Worm (Caenorhabditis elegans) whole organism, early embryonic: Measurements from ENCODE around the gene F41G3.5.
A peak's percentile ranks its signal among the peaks of the same experiment; 100 is the strongest.
"Not testable (repeated sequence)": the region's sequence is repeated elsewhere in the genome, so short reads cannot be mapped to it uniquely, and the experiment has no call there.

Source experiments
- B0310.2 ChIP-seq: sonication (generic microtip); optimal IDR thresholded peaks from 2 replicates; lab custom pipeline; 2016; ENCODE audit warnings: mild to moderate bottlenecking, missing genetic modification characterization, missing compliant biosample characterization
- F13C5.2 ChIP-seq: sonication (generic microtip); optimal IDR thresholded peaks from 2 replicates; lab custom pipeline; 2017; ENCODE audit warnings: mild to moderate bottlenecking, missing genetic modification characterization, inconsistent platforms, missing compliant biosample characterization
- aly-1 ChIP-seq: sonication (generic microtip); optimal IDR thresholded peaks from 2 replicates; lab custom pipeline; 2016; ENCODE audit warnings: missing genetic modification characterization, missing compliant biosample characterization
- ama-1 ChIP-seq: fragments of 150-350 bp; optimal IDR thresholded peaks from 2 replicates; lab custom pipeline; 2014
- ceh-13 ChIP-seq: fragments of 200-800 bp; sonication (Bioruptor generic); optimal IDR thresholded peaks from 2 replicates; lab custom pipeline; 2018; ENCODE audit warnings: mild to moderate bottlenecking, missing genetic modification characterization, missing compliant biosample characterization
- ceh-36 ChIP-seq: sonication (generic microtip); optimal IDR thresholded peaks from 2 replicates; lab custom pipeline; 2016; ENCODE audit warnings: missing genetic modification characterization, inconsistent platforms, missing compliant biosample characterization
- ets-7 ChIP-seq: sonication (generic microtip); optimal IDR thresholded peaks from 2 replicates; lab custom pipeline; 2016; ENCODE audit warnings: missing genotype, missing genetic modification characterization, missing compliant biosample characterization
- flt-1 ChIP-seq: fragments of 200-800 bp; sonication (Bioruptor generic); IDR thresholded peaks from 2 replicates; pipeline ENCODE4 v1.3.6; 2022; ENCODE audit warnings: missing genetic modification characterization, missing compliant biosample characterization
- hmbx-1 ChIP-seq: sonication (generic microtip); optimal IDR thresholded peaks from 2 replicates; lab custom pipeline; 2016; ENCODE audit warnings: mild to moderate bottlenecking, missing genetic modification characterization, missing compliant biosample characterization
- hmg-4 ChIP-seq: fragments of 200-800 bp; sonication (Bioruptor generic); optimal IDR thresholded peaks from 2 replicates; lab custom pipeline; 2018; ENCODE audit warnings: mild to moderate bottlenecking, missing genetic modification characterization, missing compliant biosample characterization
- hnd-1 ChIP-seq: sonication (generic microtip); optimal IDR thresholded peaks from 2 replicates; lab custom pipeline; 2016; ENCODE audit warnings: missing genetic modification characterization, missing compliant biosample characterization
- pes-1 ChIP-seq: fragments of 200-800 bp; sonication (Bioruptor generic); IDR thresholded peaks from 2 replicates; pipeline ENCODE4 v1.3.6; 2022; ENCODE audit warnings: missing genetic modification reagents, missing genetic modification characterization, missing compliant biosample characterization
- scrt-1 ChIP-seq: fragments of 200-800 bp; sonication (Bioruptor generic); IDR thresholded peaks from 2 replicates; pipeline ENCODE4 v1.3.6; 2022; ENCODE audit warnings: missing genetic modification characterization, missing compliant biosample characterization
- sea-1 ChIP-seq: fragments of 200-800 bp; sonication (Bioruptor generic); conservative IDR thresholded peaks from 2 replicates; pipeline ENCODE4 v1.3.6; 2022; ENCODE audit warnings: missing genetic modification characterization, missing compliant biosample characterization
- tbx-11 ChIP-seq: fragments of 200-800 bp; sonication (Bioruptor generic); IDR thresholded peaks from 2 replicates; pipeline ENCODE4 v1.3.6; 2022; ENCODE audit warnings: missing genetic modification characterization, missing compliant biosample characterization
- tbx-37 ChIP-seq: fragments of 200-800 bp; sonication (Bioruptor generic); conservative IDR thresholded peaks from 2 replicates; pipeline ENCODE4 v1.3.6; 2022; ENCODE audit warnings: missing genetic modification reagents, missing genetic modification characterization, missing compliant biosample characterization
- tra-4 ChIP-seq: sonication (generic microtip); optimal IDR thresholded peaks from 2 replicates; lab custom pipeline; 2017; ENCODE audit warnings: missing genetic modification characterization, missing compliant biosample characterization

The F41G3.5 gene

ce11 chrII:6772482-6772881 lies 26.0 kb downstream of the F41G3.5 start:
- no peak for TF ChIP-seq ceh-36 (tag; lab: Kevin White, UChicago)
- no peak for TF ChIP-seq B0310.2 (tag; lab: Kevin White, UChicago)
- no peak for TF ChIP-seq sea-1
- TF ChIP-seq ets-7 (tag; lab: Kevin White, UChicago), result no peak
- TF ChIP-seq aly-1, result no peak
- no peak for TF ChIP-seq ama-1
- TF ChIP-seq pes-1, result no peak

- TF ChIP-seq tra-4; flt-1 (GFP tag; lab: Robert Waterston, UW); hmbx-1 (tag; lab: Kevin White, UChicago): not testable (repeated sequence)
Measured at ce11 chrII:6775076-6775475, 28.6 kb downstream of the F41G3.5 start, which contains the start of gene agr-1. Gene agr-1, minus strand, starts transcription at chrII:6775176.

- TF ChIP-seq hmg-4 (GFP tag; lab: Kevin White, UChicago) (peak; percentile 35), ceh-36 (tag; lab: Kevin White, UChicago) (no peak), tbx-37 (GFP tag; lab: Robert Waterston, UW) (peak; percentile 75)
Measured at ce11 chrII:6776418-6777034, 30.0 kb downstream of the F41G3.5 start, which contains the start of gene ssup-72. Gene ssup-72, plus strand, starts transcription at chrII:6776598.

- TF ChIP-seq hmg-4 (GFP tag; lab: Kevin White, UChicago) (no peak), ceh-13 (GFP tag; lab: Kevin White, UChicago) (no peak), F13C5.2 (tag; lab: Kevin White, UChicago) (no peak), ceh-36 (tag; lab: Kevin White, UChicago) (no peak), pes-1 (no peak), sea-1 (no peak), tbx-37 (GFP tag; lab: Robert Waterston, UW) (no peak), B0310.2 (tag; lab: Kevin White, UChicago) (no peak), tbx-11 (GFP tag; lab: Robert Waterston, UW) (no peak)
Measured at ce11 chrII:6779104-6779503, 32.6 kb downstream of the F41G3.5 start, which contains the start of gene T13C2.7. Gene T13C2.7, plus strand, starts transcription at chrII:6779404.

ce11 chrII:6781231-6781630 lies 34.7 kb downstream of the F41G3.5 start:
- no peak for TF ChIP-seq hmg-4 (GFP tag; lab: Kevin White, UChicago)
- TF ChIP-seq hmbx-1 (tag; lab: Kevin White, UChicago), result no peak
- no peak for TF ChIP-seq pes-1
- TF ChIP-seq tra-4, result no peak
- TF ChIP-seq sea-1, result no peak
- no peak for TF ChIP-seq B0310.2 (tag; lab: Kevin White, UChicago)
- no peak for TF ChIP-seq hnd-1 (tag; lab: Kevin White, UChicago)
- TF ChIP-seq tbx-37 (GFP tag; lab: Robert Waterston, UW), result no peak

- TF ChIP-seq tbx-11 (GFP tag; lab: Robert Waterston, UW), result no peak
- TF ChIP-seq hmbx-1 (tag; lab: Kevin White, UChicago), result no peak
- TF ChIP-seq ama-1, result no peak
- TF ChIP-seq ceh-36 (tag; lab: Kevin White, UChicago), result no peak
- TF ChIP-seq F13C5.2 (tag; lab: Kevin White, UChicago), result no peak
- TF ChIP-seq pes-1, result no peak
- no peak for TF ChIP-seq ceh-13 (GFP tag; lab: Kevin White, UChicago)
- no peak for TF ChIP-seq sea-1
- no peak for TF ChIP-seq scrt-1 (GFP tag; lab: Robert Waterston, UW)
- no peak for TF ChIP-seq hnd-1 (tag; lab: Kevin White, UChicago)
- TF ChIP-seq tbx-37 (GFP tag; lab: Robert Waterston, UW), result no peak
- no peak for TF ChIP-seq tra-4
- TF ChIP-seq aly-1, result no peak
- TF ChIP-seq ets-7 (tag; lab: Kevin White, UChicago), result no peak
- no peak for TF ChIP-seq B0310.2 (tag; lab: Kevin White, UChicago)
- TF ChIP-seq flt-1 (GFP tag; lab: Robert Waterston, UW), result no peak
Measured at ce11 chrII:6781983-6782382, 35.5 kb downstream of the F41G3.5 start.

- TF ChIP-seq hmg-4 (GFP tag; lab: Kevin White, UChicago), result peak; percentile 50
- no peak for TF ChIP-seq ama-1
Measured at ce11 chrII:6782738-6783163, 36.2 kb downstream of the F41G3.5 start.

ce11 chrII:6783377-6783829 lies 36.9 kb downstream of the F41G3.5 start, which contains the start of gene gldi-2:
Gene gldi-2, plus strand, starts transcription at chrII:6783427.
- TF ChIP-seq hmbx-1 (tag; lab: Kevin White, UChicago), result no peak
- no peak for TF ChIP-seq F13C5.2 (tag; lab: Kevin White, UChicago)
- TF ChIP-seq hnd-1 (tag; lab: Kevin White, UChicago), result no peak
- no peak for TF ChIP-seq ets-7 (tag; lab: Kevin White, UChicago)
- no peak for TF ChIP-seq ama-1
- no peak for TF ChIP-seq ceh-36 (tag; lab: Kevin White, UChicago)
- no peak for TF ChIP-seq hmg-4 (GFP tag; lab: Kevin White, UChicago)
- TF ChIP-seq tra-4, result no peak
- TF ChIP-seq flt-1 (GFP tag; lab: Robert Waterston, UW), result no peak
- TF ChIP-seq ceh-13 (GFP tag; lab: Kevin White, UChicago), result no peak
- TF ChIP-seq tbx-37 (GFP tag; lab: Robert Waterston, UW), result no peak
- TF ChIP-seq tbx-11 (GFP tag; lab: Robert Waterston, UW), result no peak
- TF ChIP-seq B0310.2 (tag; lab: Kevin White, UChicago), result no peak
